Fruit fly (Drosophila melanogaster) whole organism, embryonic: Measurements from ENCODE around the gene CG3634.
A peak's percentile ranks its signal among the peaks of the same experiment; 100 is the strongest.

ENCODE experiments used
- Atf3 ChIP-seq: fragments of 200-800 bp; sonication (Bioruptor generic); optimal IDR thresholded peaks from 3 replicates; lab custom pipeline; 2016; ENCODE audit warnings: missing biosample characterization, missing genetic modification characterization
- Bgb ChIP-seq: fragments of 200-800 bp; sonication (Bioruptor generic); IDR thresholded peaks from 2 replicates; pipeline ENCODE4 v1.3.6; 2022; ENCODE audit warnings: missing biosample characterization, missing genetic modification characterization; ENCODE audit not compliant: partially characterized antibody
- Bteb2 ChIP-seq: fragments of 200-800 bp; sonication (Bioruptor generic); optimal IDR thresholded peaks from 2 replicates; lab custom pipeline; 2016; ENCODE audit warnings: missing biosample characterization, missing genetic modification characterization
- CG11560 ChIP-seq: fragments of 200-800 bp; sonication (Bioruptor generic); IDR thresholded peaks from 3 replicates; pipeline ENCODE4 v1.3.6; 2022; ENCODE audit warnings: missing biosample characterization, missing genetic modification characterization
- CG11696 ChIP-seq: fragments of 200-800 bp; sonication (Bioruptor generic); IDR thresholded peaks from 2 replicates; pipeline ENCODE4 v1.3.6; 2022; ENCODE audit warnings: missing biosample characterization, missing genetic modification characterization
- CG12299 ChIP-seq: fragments of 200-800 bp; sonication (Bioruptor generic); optimal IDR thresholded peaks from 2 replicates; lab custom pipeline; 2018; ENCODE audit warnings: missing biosample characterization, mild to moderate bottlenecking, missing genetic modification characterization
- CG12659 ChIP-seq: fragments of 200-800 bp; sonication (Bioruptor generic); optimal IDR thresholded peaks from 3 replicates; lab custom pipeline; 2017; ENCODE audit warnings: mild to moderate bottlenecking, missing biosample characterization, missing genetic modification reagents, missing genetic modification characterization
- CG13287 ChIP-seq: fragments of 200-800 bp; sonication (Bioruptor generic); IDR thresholded peaks from 2 replicates; pipeline ENCODE4 v1.3.6; 2022; ENCODE audit warnings: missing biosample characterization, missing genetic modification characterization; ENCODE audit not compliant: partially characterized antibody
- CG14710 ChIP-seq: fragments of 200-800 bp; sonication (Bioruptor generic); optimal IDR thresholded peaks from 3 replicates; lab custom pipeline; 2019; ENCODE audit warnings: missing biosample characterization, mild to moderate bottlenecking, missing genetic modification characterization, moderate library complexity
- CG16813 ChIP-seq: fragments of 200-800 bp; sonication (Bioruptor generic); IDR thresholded peaks from 3 replicates; pipeline ENCODE4 v1.3.6; 2022; ENCODE audit warnings: missing biosample characterization, missing genetic modification characterization; ENCODE audit not compliant: partially characterized antibody
- CG17186 ChIP-seq: fragments of 200-800 bp; sonication (Bioruptor generic); optimal IDR thresholded peaks from 3 replicates; lab custom pipeline; 2017; ENCODE audit warnings: missing biosample characterization, missing genetic modification reagents, missing genetic modification characterization
- CG18764 ChIP-seq: fragments of 200-800 bp; sonication (Bioruptor generic); optimal IDR thresholded peaks from 3 replicates; lab custom pipeline; 2016; ENCODE audit warnings: missing biosample characterization, missing genetic modification characterization
- CG30431 ChIP-seq: fragments of 200-800 bp; sonication (Bioruptor generic); optimal IDR thresholded peaks from 2 replicates; lab custom pipeline; 2017; ENCODE audit warnings: missing biosample characterization, missing genetic modification characterization
- CG31388 ChIP-seq: fragments of 200-800 bp; sonication (Bioruptor generic); optimal IDR thresholded peaks from 2 replicates; lab custom pipeline; 2016; ENCODE audit warnings: missing biosample characterization, missing genetic modification characterization
- CG32767 ChIP-seq: fragments of 200-800 bp; sonication (Bioruptor generic); IDR thresholded peaks from 2 replicates; pipeline ENCODE4 v1.3.6; 2022; ENCODE audit warnings: missing biosample characterization, missing genetic modification characterization
- CG33557 ChIP-seq: fragments of 200-800 bp; sonication (Bioruptor generic); optimal IDR thresholded peaks from 2 replicates; lab custom pipeline; 2019; ENCODE audit warnings: missing biosample characterization, mild to moderate bottlenecking, missing genetic modification characterization, moderate library complexity
- CG34376 ChIP-seq: fragments of 200-800 bp; sonication (Bioruptor generic); optimal IDR thresholded peaks from 2 replicates; lab custom pipeline; 2018; ENCODE audit warnings: missing biosample characterization, mild to moderate bottlenecking, missing genetic modification characterization
- CG42726 ChIP-seq: fragments of 200-800 bp; sonication (Bioruptor generic); IDR thresholded peaks from 2 replicates; pipeline ENCODE4 v1.3.6; 2022; ENCODE audit warnings: missing biosample characterization, missing genetic modification characterization; ENCODE audit not compliant: partially characterized antibody
- CG4404 ChIP-seq: fragments of 200-800 bp; sonication (Bioruptor generic); IDR thresholded peaks from 2 replicates; pipeline ENCODE4 v1.3.6; 2022; ENCODE audit warnings: missing biosample characterization, missing genetic modification characterization
- CG7556 ChIP-seq: fragments of 200-800 bp; sonication (Bioruptor generic); optimal IDR thresholded peaks from 2 replicates; lab custom pipeline; 2017; ENCODE audit warnings: missing biosample characterization, mild to moderate bottlenecking, missing genetic modification characterization
- CG8089 ChIP-seq: fragments of 200-800 bp; sonication (Bioruptor generic); optimal IDR thresholded peaks from 3 replicates; lab custom pipeline; 2016; ENCODE audit warnings: missing biosample characterization, missing genetic modification characterization
- Eip74EF ChIP-seq, 2 experiments: fragments of 200-800 bp in 1 of 2; fragments of >200 bp in 1 of 2; sonication (Bioruptor generic) in 1 of 2; optimal IDR thresholded peaks; 2 replicates each; lab custom pipeline; 2017 to 2019; ENCODE audit warnings: missing biosample characterization in 2 of 2, missing genetic modification characterization in 2 of 2, mild to moderate bottlenecking in 1 of 2, moderate library complexity in 1 of 2
- Ets65A ChIP-seq: fragments of 200-800 bp; sonication (Bioruptor generic); peaks from one replicate; lab custom pipeline; 2016; ENCODE audit warnings: missing biosample characterization, missing genetic modification characterization
- Fer2 ChIP-seq: fragments of 200-800 bp; sonication (Bioruptor generic); optimal IDR thresholded peaks from 2 replicates; lab custom pipeline; 2018; ENCODE audit warnings: missing biosample characterization, mild to moderate bottlenecking, missing genetic modification characterization, moderate library complexity
- HLHmδ ChIP-seq: fragments of 200-800 bp; sonication (Bioruptor generic); optimal IDR thresholded peaks from 2 replicates; lab custom pipeline; 2018; ENCODE audit warnings: missing biosample characterization, mild to moderate bottlenecking, missing genetic modification characterization, moderate library complexity
- Hmr ChIP-seq: fragments of 200-800 bp; sonication (Bioruptor generic); optimal IDR thresholded peaks from 3 replicates; lab custom pipeline; 2017; ENCODE audit warnings: mild to moderate bottlenecking, missing biosample characterization, missing genetic modification reagents, missing genetic modification characterization
- Meics ChIP-seq: fragments of 200-800 bp; sonication (Bioruptor generic); optimal IDR thresholded peaks from 2 replicates; lab custom pipeline; 2017; ENCODE audit warnings: missing biosample characterization, mild to moderate bottlenecking, missing genetic modification characterization
- Ravus ChIP-seq: fragments of 200-800 bp; sonication (Bioruptor generic); IDR thresholded peaks from 2 replicates; pipeline ENCODE4 v1.3.6; 2022; ENCODE audit warnings: missing biosample characterization, missing genetic modification characterization
- Six4 ChIP-seq: fragments of 200-800 bp; sonication (Bioruptor generic); optimal IDR thresholded peaks from 2 replicates; lab custom pipeline; 2016; ENCODE audit warnings: missing biosample characterization, missing genetic modification characterization
- Sry-δ ChIP-seq: fragments of 200-800 bp; sonication (Bioruptor generic); optimal IDR thresholded peaks from 2 replicates; lab custom pipeline; 2016; ENCODE audit warnings: missing biosample characterization, missing genetic modification characterization
- TFAM ChIP-seq: fragments of 200-800 bp; sonication (Bioruptor generic); optimal IDR thresholded peaks from 2 replicates; lab custom pipeline; 2017; ENCODE audit warnings: missing biosample characterization, missing genetic modification characterization, inconsistent platforms
- cwo ChIP-seq: fragments of 200-800 bp; sonication (Bioruptor generic); optimal IDR thresholded peaks from 3 replicates; lab custom pipeline; 2017; ENCODE audit warnings: missing biosample characterization, missing genetic modification characterization, mild to moderate bottlenecking, moderate library complexity, missing genetic modification reagents
- danr ChIP-seq: fragments of 200-800 bp; sonication (Bioruptor generic); IDR thresholded peaks from 2 replicates; pipeline ENCODE4 v1.3.6; 2022; ENCODE audit warnings: missing biosample characterization, missing genetic modification characterization
- gem ChIP-seq: fragments of 200-800 bp; sonication (Bioruptor generic); optimal IDR thresholded peaks from 2 replicates; lab custom pipeline; 2019; ENCODE audit warnings: missing biosample characterization, mild to moderate bottlenecking, missing genetic modification characterization, moderate library complexity
- her ChIP-seq: fragments of 200-800 bp; sonication (Bioruptor generic); optimal IDR thresholded peaks from 2 replicates; lab custom pipeline; 2016; ENCODE audit warnings: missing biosample characterization, missing genetic modification characterization
- knrl ChIP-seq: fragments of 200-800 bp; sonication (Bioruptor generic); IDR thresholded peaks from 3 replicates; pipeline ENCODE4 v1.3.6; 2022; ENCODE audit warnings: missing biosample characterization, missing genetic modification characterization; ENCODE audit not compliant: partially characterized antibody
- mirr ChIP-seq: fragments of 200-800 bp; sonication (Bioruptor generic); optimal IDR thresholded peaks from 3 replicates; lab custom pipeline; 2018; ENCODE audit warnings: missing biosample characterization, mild to moderate bottlenecking, missing genetic modification characterization
- oc ChIP-seq: fragments of 200-800 bp; sonication (Bioruptor generic); optimal IDR thresholded peaks from 2 replicates; lab custom pipeline; 2018; ENCODE audit warnings: missing biosample characterization, mild to moderate bottlenecking, missing genetic modification characterization, moderate library complexity
- psq ChIP-seq: fragments of 200-800 bp; sonication (Bioruptor generic); optimal IDR thresholded peaks from 2 replicates; lab custom pipeline; 2017; ENCODE audit warnings: missing biosample characterization, missing genetic modification characterization
- ranshi ChIP-seq: fragments of 200-800 bp; sonication (Bioruptor generic); IDR thresholded peaks from 2 replicates; pipeline ENCODE4 v1.3.6; 2022; ENCODE audit warnings: missing biosample characterization, missing genetic modification characterization
- so ChIP-seq: fragments of 200-800 bp; sonication (Bioruptor generic); IDR thresholded peaks from 3 replicates; pipeline ENCODE4 v1.3.6; 2022; ENCODE audit warnings: missing biosample characterization, missing genetic modification characterization
- sob ChIP-seq: fragments of 200-800 bp; sonication (Bioruptor generic); IDR thresholded peaks from 2 replicates; pipeline ENCODE4 v1.3.6; 2022; ENCODE audit warnings: missing biosample characterization, missing genetic modification characterization
- sqz ChIP-seq: fragments of 200-800 bp; sonication (Bioruptor generic); optimal IDR thresholded peaks from 3 replicates; lab custom pipeline; 2018; ENCODE audit warnings: missing biosample characterization, mild to moderate bottlenecking, missing genetic modification characterization
- sr ChIP-seq: fragments of 200-800 bp; sonication (Bioruptor generic); IDR thresholded peaks from 3 replicates; pipeline ENCODE4 v1.3.6; 2022; ENCODE audit warnings: missing biosample characterization, missing genetic modification characterization
- sug ChIP-seq: fragments of 200-800 bp; optimal IDR thresholded peaks from 2 replicates; lab custom pipeline; 2019; ENCODE audit warnings: missing biosample characterization, mild to moderate bottlenecking, missing genetic modification characterization, moderate library complexity
- tgo ChIP-seq: fragments of 200-800 bp; sonication (Bioruptor generic); IDR thresholded peaks from 3 replicates; pipeline ENCODE4 v1.3.6; 2022; ENCODE audit warnings: missing biosample characterization, missing genetic modification characterization
- toy ChIP-seq: fragments of 200-800 bp; sonication (Bioruptor generic); IDR thresholded peaks from 2 replicates; pipeline ENCODE4 v1.3.6; 2022; ENCODE audit warnings: missing biosample characterization, missing genetic modification characterization
- wdn ChIP-seq: fragments of 200-800 bp; sonication (Bioruptor generic); IDR thresholded peaks from 2 replicates; pipeline ENCODE4 v1.3.6; 2022; ENCODE audit warnings: missing biosample characterization, missing genetic modification characterization

Gene CG3634

dm6 chr3L:20784812-20785671 lies 24.0 kb downstream of the CG3634 start (continued):
- TF ChIP-seq her (GFP tag; lab: Kevin White, UChicago) (peak; percentile 42), sqz (GFP tag; lab: Kevin White, UChicago) (peak; percentile 84), oc (tag; lab: Kevin White, UChicago) (peak; percentile 26), CG17186 (peak; percentile 26), CG12659 (GFP tag; lab: Kevin White, UChicago) (peak; percentile 60), psq (peak; percentile 66), wdn (peak; percentile 82), sr (peak; percentile 86), Hmr (GFP tag; lab: Kevin White, UChicago) (peak; percentile 58), CG4404 (no peak), CG7556 (GFP tag; lab: Kevin White, UChicago) (peak; percentile 55), Bgb (peak; percentile 50; the same call in 1 of the 2 replicates), CG12299 (tag; lab: Kevin White, UChicago) (peak; percentile 32), CG18764 (no peak), CG34376 (GFP tag; lab: Kevin White, UChicago) (peak; percentile 39), ranshi (GFP tag; lab: Robert Waterston, UW) (peak; percentile 37; the same call in 1 of the 2 replicates), danr (GFP tag; lab: Robert Waterston, UW) (no peak), CG30431 (GFP tag; lab: Kevin White, UChicago) (peak; percentile 13), CG11560 (no peak), CG16813 (GFP tag; lab: Robert Waterston, UW) (peak; percentile 23; the same call in 1 of the 3 replicates), Meics (GFP tag; lab: Kevin White, UChicago) (peak; percentile 57), CG42726 (GFP tag; lab: Robert Waterston, UW) (peak; percentile 53; the same call in 1 of the 2 replicates), sob (GFP tag; lab: Robert Waterston, UW) (peak; percentile 69), Eip74EF (GFP tag; optimal IDR thresholded peaks at IDR 0.05; lab: Kevin White, UChicago) (peak in 1 of 2 experiments; percentile 56), mirr (GFP tag; lab: Kevin White, UChicago) (peak; percentile 75), Sry-δ (peak; percentile 18), gem (tag; lab: Kevin White, UChicago) (peak; percentile 58), Ets65A (peak; percentile 26), CG13287 (GFP tag; lab: Robert Waterston, UW) (peak; percentile 50), toy (GFP tag; lab: Robert Waterston, UW) (no peak), Ravus (GFP tag; lab: Robert Waterston, UW) (no peak), so (GFP tag; lab: Robert Waterston, UW) (peak; percentile 57; the same call in 1 of the 3 replicates), cwo (GFP tag; lab: Kevin White, UChicago) (no peak), Six4 (peak; percentile 18), CG32767 (GFP tag; lab: Robert Waterston, UW) (no peak), CG31388 (no peak), Atf3 (GFP tag; lab: Kevin White, UChicago) (no peak), Fer2 (tag; lab: Kevin White, UChicago) (peak; percentile 32), HLHmδ (GFP tag; lab: Kevin White, UChicago) (peak; percentile 79), CG11696 (GFP tag; lab: Robert Waterston, UW) (0 out of 2 replicates have a peak, but pooled peaks have one; percentile 16), CG33557 (GFP tag; lab: Kevin White, UChicago) (peak; percentile 41), tgo (no peak; the same call in 2 of the 3 replicates), TFAM (GFP tag; lab: Kevin White, UChicago) (no peak), CG8089 (peak; percentile 18), knrl (GFP tag; lab: Robert Waterston, UW) (no peak; the same call in 2 of the 3 replicates), CG14710 (tag; lab: Kevin White, UChicago) (peak; percentile 56), sug (peak; percentile 73), Bteb2 (GFP tag; lab: Kevin White, UChicago) (no peak)
